Fruit fly (Drosophila melanogaster) whole organism, embryonic: Measurements from ENCODE around the gene CG14805.

ENCODE experiments used
- CG10267 ChIP-seq: fragments of 200-800 bp; sonication (Bioruptor generic); optimal IDR thresholded peaks from 2 replicates; lab custom pipeline; 2018; ENCODE audit warnings: missing biosample characterization, mild to moderate bottlenecking, missing genetic modification characterization, moderate library complexity
- CG10274 ChIP-seq: fragments of 200-800 bp; sonication (Bioruptor generic); optimal IDR thresholded peaks from 3 replicates; lab custom pipeline; 2017; ENCODE audit warnings: missing biosample characterization, mild to moderate bottlenecking, missing genetic modification characterization
- CG11504 ChIP-seq: fragments of 200-800 bp; sonication (Bioruptor generic); optimal IDR thresholded peaks from 3 replicates; lab custom pipeline; 2019; ENCODE audit warnings: missing biosample characterization, mild to moderate bottlenecking, missing genetic modification characterization, moderate library complexity
- CG12659 ChIP-seq: fragments of 200-800 bp; sonication (Bioruptor generic); optimal IDR thresholded peaks from 3 replicates; lab custom pipeline; 2017; ENCODE audit warnings: mild to moderate bottlenecking, missing biosample characterization, missing genetic modification reagents, missing genetic modification characterization
- CG13123 ChIP-seq: fragments of 200-800 bp; sonication (Bioruptor generic); optimal IDR thresholded peaks from 2 replicates; lab custom pipeline; 2016; ENCODE audit warnings: missing biosample characterization, missing genetic modification characterization
- CG13894 ChIP-seq: fragments of 200-800 bp; sonication (Bioruptor generic); optimal IDR thresholded peaks from 3 replicates; lab custom pipeline; 2018; ENCODE audit warnings: missing biosample characterization, mild to moderate bottlenecking, missing genetic modification characterization, moderate library complexity
- CG15269 ChIP-seq: fragments of 200-800 bp; sonication (Bioruptor generic); optimal IDR thresholded peaks from 2 replicates; lab custom pipeline; 2018; ENCODE audit warnings: missing biosample characterization, mild to moderate bottlenecking, missing genetic modification characterization, moderate library complexity
- CG17359 ChIP-seq: fragments of 200-800 bp; sonication (Bioruptor generic); optimal IDR thresholded peaks from 3 replicates; lab custom pipeline; 2018; ENCODE audit warnings: missing biosample characterization, mild to moderate bottlenecking, missing genetic modification characterization, moderate library complexity
- CG17568 ChIP-seq: fragments of 200-800 bp; sonication (Bioruptor generic); optimal IDR thresholded peaks from 2 replicates; lab custom pipeline; 2018; ENCODE audit warnings: missing biosample characterization, mild to moderate bottlenecking, missing genetic modification characterization, moderate library complexity
- CG2120 ChIP-seq: fragments of 200-800 bp; sonication (Bioruptor generic); optimal IDR thresholded peaks from 3 replicates; lab custom pipeline; 2016; ENCODE audit warnings: missing biosample characterization, missing genetic modification characterization
- CG2678 ChIP-seq: fragments of 200-800 bp; sonication (Bioruptor generic); optimal IDR thresholded peaks from 3 replicates; lab custom pipeline; 2019; ENCODE audit warnings: missing biosample characterization, mild to moderate bottlenecking, missing genetic modification characterization, moderate library complexity
- CG2712 ChIP-seq: fragments of 200-800 bp; optimal IDR thresholded peaks from 3 replicates; lab custom pipeline; 2019; ENCODE audit warnings: missing biosample characterization, mild to moderate bottlenecking, missing genetic modification characterization, moderate library complexity
- CG31441 ChIP-seq: fragments of 200-800 bp; sonication (Bioruptor generic); IDR thresholded peaks from 2 replicates; pipeline ENCODE4 v1.3.6; 2022; ENCODE audit warnings: missing biosample characterization, missing genetic modification characterization
- CG32532 ChIP-seq: fragments of 200-800 bp; sonication (Bioruptor generic); IDR thresholded peaks from 2 replicates; pipeline ENCODE4 v1.3.6; 2022; ENCODE audit warnings: missing biosample characterization, missing genetic modification characterization
- CG34376 ChIP-seq: fragments of 200-800 bp; sonication (Bioruptor generic); optimal IDR thresholded peaks from 2 replicates; lab custom pipeline; 2018; ENCODE audit warnings: missing biosample characterization, mild to moderate bottlenecking, missing genetic modification characterization
- CG4328 ChIP-seq: fragments of 200-800 bp; sonication (Bioruptor generic); optimal IDR thresholded peaks from 3 replicates; lab custom pipeline; 2017; ENCODE audit warnings: missing biosample characterization, missing genetic modification reagents, missing genetic modification characterization
- CG6683 ChIP-seq: fragments of 200-800 bp; sonication (Bioruptor generic); optimal IDR thresholded peaks from 2 replicates; lab custom pipeline; 2017; ENCODE audit warnings: missing biosample characterization, mild to moderate bottlenecking, missing genetic modification characterization, missing genetic modification reagents
- CG7928 ChIP-seq: fragments of 200-800 bp; sonication (Bioruptor generic); optimal IDR thresholded peaks from 2 replicates; lab custom pipeline; 2017; ENCODE audit warnings: missing biosample characterization, mild to moderate bottlenecking, missing genetic modification characterization
- CG8290 ChIP-seq, 3 experiments: fragments of 200-800 bp; sonication (Bioruptor generic); optimal IDR thresholded peaks; 2 replicates each; lab custom pipeline; 2016 to 2019; ENCODE audit warnings: missing biosample characterization in 3 of 3, missing genetic modification characterization in 3 of 3, mild to moderate bottlenecking in 2 of 3, moderate library complexity in 1 of 3
- CG9609 ChIP-seq: fragments of 200-800 bp; sonication (Bioruptor generic); optimal IDR thresholded peaks from 3 replicates; lab custom pipeline; 2016; ENCODE audit warnings: missing biosample characterization, missing genetic modification characterization
- Deaf1 ChIP-seq: fragments of 200-800 bp; optimal IDR thresholded peaks from 3 replicates; lab custom pipeline; 2019; ENCODE audit warnings: missing biosample characterization, mild to moderate bottlenecking, missing genetic modification characterization, moderate library complexity
- Dll ChIP-seq: fragments of 200-800 bp; sonication (Bioruptor generic); IDR thresholded peaks from 4 replicates; pipeline ENCODE4 v1.3.6; 2022; ENCODE audit warnings: missing biosample characterization, missing genetic modification characterization; ENCODE audit not compliant: partially characterized antibody
- Doc3 ChIP-seq: fragments of 200-800 bp; sonication (Bioruptor generic); IDR thresholded peaks from 3 replicates; pipeline ENCODE4 v1.3.6; 2022; ENCODE audit warnings: missing biosample characterization, missing genetic modification characterization; ENCODE audit not compliant: partially characterized antibody
- Ets65A ChIP-seq: fragments of 200-800 bp; sonication (Bioruptor generic); peaks from one replicate; lab custom pipeline; 2016; ENCODE audit warnings: missing biosample characterization, missing genetic modification characterization
- HHEX ChIP-seq: fragments of 200-800 bp; sonication (Bioruptor generic); optimal IDR thresholded peaks from 3 replicates; lab custom pipeline; 2017; ENCODE audit warnings: missing biosample characterization, mild to moderate bottlenecking, missing genetic modification characterization, missing genetic modification reagents
- HLHmδ ChIP-seq: fragments of 200-800 bp; sonication (Bioruptor generic); optimal IDR thresholded peaks from 2 replicates; lab custom pipeline; 2018; ENCODE audit warnings: missing biosample characterization, mild to moderate bottlenecking, missing genetic modification characterization, moderate library complexity
- Hr3 ChIP-seq: fragments of 200-800 bp; sonication (Bioruptor generic); optimal IDR thresholded peaks from 3 replicates; lab custom pipeline; 2016; ENCODE audit warnings: missing biosample characterization, missing genetic modification characterization
- Hr51 ChIP-seq, 2 experiments: fragments of 200-800 bp; sonication (Bioruptor generic); optimal IDR thresholded peaks; 2 replicates in 1 of 2; 3 replicates in 1 of 2; lab custom pipeline; 2016 to 2018; ENCODE audit warnings: missing biosample characterization in 2 of 2, missing genetic modification characterization in 2 of 2, mild to moderate bottlenecking in 1 of 2, moderate library complexity in 1 of 2
- Kr ChIP-seq: fragments of 200-800 bp; sonication (Bioruptor generic); optimal IDR thresholded peaks from 2 replicates; lab custom pipeline; 2017; ENCODE audit warnings: missing biosample characterization, mild to moderate bottlenecking, missing genetic modification characterization
- Lim3 ChIP-seq: fragments of 200-800 bp; sonication (Bioruptor generic); IDR thresholded peaks from 2 replicates; pipeline ENCODE4 v1.3.6; 2022; ENCODE audit warnings: missing biosample characterization, missing genetic modification characterization
- Pdp1 ChIP-seq, 2 experiments: fragments of 200-800 bp; sonication (Bioruptor generic); optimal IDR thresholded peaks; 3 replicates each; lab custom pipeline; 2016; ENCODE audit warnings: missing biosample characterization in 2 of 2, missing genetic modification characterization in 2 of 2, mild to moderate bottlenecking in 1 of 2, moderate library complexity in 1 of 2
- bigmax ChIP-seq: fragments of 200-800 bp; sonication (Bioruptor generic); optimal IDR thresholded peaks from 2 replicates; lab custom pipeline; 2018; ENCODE audit warnings: missing biosample characterization, mild to moderate bottlenecking, missing genetic modification characterization
- chinmo ChIP-seq: fragments of 200-800 bp; sonication (Bioruptor generic); IDR thresholded peaks from 4 replicates; pipeline ENCODE4 v1.3.6; 2022; ENCODE audit warnings: missing biosample characterization, missing genetic modification characterization; ENCODE audit not compliant: partially characterized antibody
- chn ChIP-seq: fragments of 200-800 bp; sonication (Bioruptor generic); optimal IDR thresholded peaks from 2 replicates; lab custom pipeline; 2016; ENCODE audit warnings: missing biosample characterization, missing genetic modification characterization
- cwo ChIP-seq: fragments of 200-800 bp; sonication (Bioruptor generic); optimal IDR thresholded peaks from 3 replicates; lab custom pipeline; 2017; ENCODE audit warnings: missing biosample characterization, missing genetic modification characterization, mild to moderate bottlenecking, moderate library complexity, missing genetic modification reagents
- exex ChIP-seq: fragments of 200-800 bp; sonication (Bioruptor generic); optimal IDR thresholded peaks from 4 replicates; lab custom pipeline; 2018; ENCODE audit warnings: missing biosample characterization, mild to moderate bottlenecking, missing genetic modification characterization, moderate library complexity
- fru ChIP-seq: fragments of >200 bp; optimal IDR thresholded peaks from 2 replicates; lab custom pipeline; 2017
- ftz-f1 ChIP-seq: fragments of 200-800 bp; sonication (Bioruptor generic); optimal IDR thresholded peaks from 2 replicates; lab custom pipeline; 2016; ENCODE audit warnings: missing biosample characterization, missing genetic modification characterization
- fu2 ChIP-seq: fragments of 200-800 bp; sonication (Bioruptor generic); optimal IDR thresholded peaks from 2 replicates; lab custom pipeline; 2016; ENCODE audit warnings: missing biosample characterization, missing genetic modification characterization
- grn ChIP-seq: fragments of 200-800 bp; sonication (Bioruptor generic); optimal IDR thresholded peaks from 3 replicates; lab custom pipeline; 2017; ENCODE audit warnings: missing biosample characterization, missing genetic modification characterization
- gsb ChIP-seq: fragments of 200-800 bp; sonication (Bioruptor generic); IDR thresholded peaks from 2 replicates; pipeline ENCODE4 v1.3.6; 2022; ENCODE audit warnings: missing biosample characterization, missing genetic modification characterization
- hth ChIP-seq: fragments of >200 bp; optimal IDR thresholded peaks from 2 replicates; lab custom pipeline; 2017; ENCODE audit warnings: inconsistent platforms
- insv ChIP-seq, 2 experiments: fragments of 200-800 bp; sonication (Bioruptor generic); optimal IDR thresholded peaks; 3 replicates each; lab custom pipeline; 2016 to 2018; ENCODE audit warnings: missing biosample characterization in 2 of 2, missing genetic modification characterization in 2 of 2
- kay ChIP-seq: fragments of 200-800 bp; sonication (Bioruptor generic); optimal IDR thresholded peaks from 2 replicates; lab custom pipeline; 2016; ENCODE audit warnings: missing biosample characterization, missing genetic modification characterization
- lilli ChIP-seq: fragments of 200-800 bp; sonication (Bioruptor generic); optimal IDR thresholded peaks from 3 replicates; lab custom pipeline; 2016; ENCODE audit warnings: missing biosample characterization, missing genetic modification characterization
- pros ChIP-seq: fragments of 200-800 bp; sonication (Bioruptor generic); optimal IDR thresholded peaks from 3 replicates; lab custom pipeline; 2019; ENCODE audit warnings: missing biosample characterization, mild to moderate bottlenecking, missing genetic modification characterization, moderate library complexity
- sug ChIP-seq: fragments of 200-800 bp; optimal IDR thresholded peaks from 2 replicates; lab custom pipeline; 2019; ENCODE audit warnings: missing biosample characterization, mild to moderate bottlenecking, missing genetic modification characterization, moderate library complexity
- twi ChIP-seq: fragments of 200-800 bp; optimal IDR thresholded peaks from 2 replicates; lab custom pipeline; 2019; ENCODE audit warnings: missing biosample characterization, mild to moderate bottlenecking, missing genetic modification characterization, moderate library complexity

The CG14805 gene

DNA sequence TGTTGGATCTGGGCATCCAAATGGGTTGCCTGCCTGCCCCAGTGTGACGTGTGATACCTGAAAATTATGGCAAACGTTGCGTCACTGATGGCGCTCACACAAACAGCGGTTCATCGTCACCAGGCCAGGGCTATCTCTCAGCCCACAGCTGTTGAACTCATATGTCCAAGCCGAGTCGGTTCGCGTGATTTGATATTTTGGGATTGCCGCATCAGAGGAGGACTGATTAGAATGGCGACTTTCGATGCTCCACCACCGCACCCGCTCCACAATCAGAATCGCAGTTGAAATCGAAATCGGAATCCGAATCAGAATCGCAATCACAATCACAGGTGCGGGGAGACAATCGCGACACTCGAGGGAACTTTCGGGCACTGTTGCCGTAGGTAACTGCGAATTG lies 29.4 kb upstream of the CG14805 start:
- TF ChIP-seq Kr (GFP tag; lab: Kevin White, UChicago), result no peak
- peak; percentile 63 for TF ChIP-seq sug (tag; lab: Kevin White, UChicago)
- TF ChIP-seq chinmo (GFP tag; lab: Robert Waterston, UW), result 0 out of 4 replicates have a peak, but pooled peaks have one; percentile 40
- TF ChIP-seq Doc3 (GFP tag; lab: Robert Waterston, UW), result no peak
- peak; percentile 1 for TF ChIP-seq exex
- peak; percentile 73 for TF ChIP-seq grn (GFP tag; lab: Kevin White, UChicago)
- no peak for TF ChIP-seq bigmax
- TF ChIP-seq CG4328 (GFP tag; lab: Kevin White, UChicago), result no peak
- TF ChIP-seq CG32532 (GFP tag; lab: Robert Waterston, UW), result no peak
- peak; percentile 54 for TF ChIP-seq cwo (GFP tag; lab: Kevin White, UChicago)
- TF ChIP-seq CG11504, result no peak
- peak in 1 of 2 experiments; percentile 74 for TF ChIP-seq Pdp1 (GFP tag; optimal IDR thresholded peaks at IDR 0.05; lab: Kevin White, UChicago)
- no peak for TF ChIP-seq CG17359 (tag; lab: Kevin White, UChicago)

DNA sequence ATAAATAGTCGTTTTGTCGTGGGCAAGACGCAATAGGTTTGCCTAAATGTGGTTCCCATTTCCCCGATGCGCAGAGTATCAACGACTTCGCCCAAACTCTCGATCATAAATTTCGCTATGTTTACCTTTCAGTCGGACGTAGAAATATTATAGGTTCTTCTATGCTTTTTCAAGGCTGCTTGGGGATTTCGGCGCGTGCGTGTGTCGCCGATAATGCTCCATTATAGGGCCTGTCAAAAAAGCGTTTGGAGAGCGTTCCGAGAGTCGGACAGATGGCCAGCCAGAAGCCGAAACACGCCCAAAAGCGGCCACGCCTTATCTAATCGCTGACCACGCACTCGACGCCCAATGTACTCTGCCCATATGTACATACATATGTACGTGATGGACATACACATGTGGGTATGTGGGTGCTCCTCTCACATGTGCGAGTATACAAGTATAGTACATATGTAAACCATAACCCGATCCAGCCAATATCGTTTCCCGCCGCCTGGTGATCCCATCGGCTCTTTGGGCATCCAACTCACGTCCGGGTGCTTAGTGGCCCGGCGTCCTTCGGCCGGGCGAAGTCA lies 28.4 kb upstream of the CG14805 start:
- peak; percentile 23 for TF ChIP-seq CG2120
- TF ChIP-seq lilli (GFP tag; lab: Kevin White, UChicago), result peak; percentile 4
- TF ChIP-seq CG13123, result no peak
- no peak for TF ChIP-seq CG2678 (tag; lab: Kevin White, UChicago)
- TF ChIP-seq CG8290 (GFP tag; optimal IDR thresholded peaks at IDR 0.05; lab: Kevin White, UChicago), result no peak
- TF ChIP-seq CG8290 (tag; optimal IDR thresholded peaks at IDR 0.05; lab: Kevin White, UChicago), result no peak
- no peak for TF ChIP-seq chn (GFP tag; lab: Kevin White, UChicago)
- TF ChIP-seq Ets65A (GFP tag; lab: Kevin White, UChicago), result no peak
- TF ChIP-seq CG31441 (GFP tag; lab: Robert Waterston, UW), result no peak
- TF ChIP-seq HLHmδ, result no peak
- TF ChIP-seq pros (GFP tag; lab: Kevin White, UChicago), result no peak
- TF ChIP-seq Deaf1, result no peak
- no peak for TF ChIP-seq CG2712 (tag; lab: Kevin White, UChicago)
- TF ChIP-seq fru (lab: Kevin White, UChicago), result no peak
- TF ChIP-seq CG9609 (GFP tag; lab: Kevin White, UChicago), result no peak
- TF ChIP-seq CG6683 (GFP tag; lab: Kevin White, UChicago), result no peak
- TF ChIP-seq CG12659 (GFP tag; lab: Kevin White, UChicago), result no peak
- TF ChIP-seq CG34376 (GFP tag; lab: Kevin White, UChicago), result peak; percentile 60
- TF ChIP-seq CG7928 (GFP tag; lab: Kevin White, UChicago), result no peak
- no peak for TF ChIP-seq CG10274
- no peak for TF ChIP-seq gsb (GFP tag; lab: Robert Waterston, UW)
- no peak for TF ChIP-seq CG17568 (GFP tag; lab: Kevin White, UChicago)
- no peak for TF ChIP-seq kay (GFP tag; lab: Kevin White, UChicago)
- peak in 1 of 2 experiments; percentile 14 for TF ChIP-seq Pdp1 (GFP tag; optimal IDR thresholded peaks at IDR 0.05; lab: Kevin White, UChicago)
- TF ChIP-seq Lim3 (GFP tag; lab: Robert Waterston, UW), result no peak
- no peak for TF ChIP-seq Hr51 (GFP tag; optimal IDR thresholded peaks at IDR 0.05; lab: Kevin White, UChicago)
- TF ChIP-seq CG15269, result no peak
- TF ChIP-seq Hr3 (GFP tag; lab: Kevin White, UChicago), result no peak
- TF ChIP-seq HHEX, result no peak
- no peak for TF ChIP-seq Dll (GFP tag; lab: Robert Waterston, UW)
- TF ChIP-seq CG13894, result peak; percentile 31
- no peak for TF ChIP-seq insv (GFP tag; optimal IDR thresholded peaks at IDR 0.05; lab: Kevin White, UChicago)
- no peak for TF ChIP-seq CG10267 (tag; lab: Kevin White, UChicago)
- peak; percentile 69 for TF ChIP-seq twi (tag; lab: Kevin White, UChicago)
- no peak for TF ChIP-seq hth (lab: Kevin White, UChicago)
- peak; percentile 17 for TF ChIP-seq ftz-f1
- TF ChIP-seq fu2 (GFP tag; lab: Kevin White, UChicago), result no peak
